1 fruit fly cellular context compared by ENCODE assay signal in the genomic region with DNA sequence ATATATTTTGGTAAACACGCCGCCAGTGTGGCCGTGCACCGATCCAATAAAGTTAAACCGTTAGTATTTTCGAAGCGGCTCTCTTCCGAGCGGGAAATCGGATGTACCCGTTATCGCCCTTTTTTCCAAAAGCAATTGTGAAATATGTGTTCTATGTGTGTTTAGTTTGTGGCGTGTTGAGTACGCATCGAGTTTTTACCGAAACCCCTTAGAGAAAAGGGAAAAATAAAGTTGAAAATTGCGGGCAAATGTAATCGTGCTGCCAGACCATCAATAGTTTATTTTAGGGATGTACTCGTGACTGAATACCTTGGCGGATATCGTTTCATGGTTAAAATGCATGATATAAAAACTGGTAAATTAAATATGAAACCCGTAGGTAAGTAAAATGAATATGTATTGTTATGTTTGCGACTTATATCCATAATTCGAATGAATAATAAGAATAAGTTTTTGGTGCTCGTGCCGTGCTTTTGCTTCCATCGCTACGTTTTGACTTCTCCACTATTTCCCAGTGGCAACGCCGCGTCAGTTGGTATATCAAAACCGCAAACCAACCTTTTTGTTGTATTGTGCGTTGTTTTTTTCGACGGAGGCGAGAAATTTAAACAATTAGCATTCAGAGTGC.
TF ChIP-seq lines count a peak whose summit lies in the region.

Mettl2 (minus strand) TSS at position 51 of the 628 bp plus-strand sequence.
Bgb (plus strand) TSS at position 527 of the 628 bp plus-strand sequence.

TF ChIP-seq in whole organism, embryonic, 481 proteins besides CTCF, POLR2A, EP300 and RAD21 (continued from another document):
- TF ChIP-seq hbn (GFP tag; IDR thresholded peaks at IDR 0.05; lab: Robert Waterston, UW; ENCODE audit: partially characterized antibody), result peak; percentile 62
- TF ChIP-seq CG13775 (GFP tag; optimal IDR thresholded peaks at IDR 0.05; lab: Kevin White, UChicago), result peak; percentile 80
- peak; percentile 67 for TF ChIP-seq Dad (GFP tag; optimal IDR thresholded peaks at IDR 0.05; lab: Kevin White, UChicago)
- peak; percentile 25; the same call in 1 of the 2 replicates for TF ChIP-seq Awh (GFP tag; IDR thresholded peaks at IDR 0.05; lab: Robert Waterston, UW)
- peak; percentile 66 for TF ChIP-seq CG10267 (tag; optimal IDR thresholded peaks at IDR 0.05; lab: Kevin White, UChicago)
- TF ChIP-seq CG2712 (tag; optimal IDR thresholded peaks at IDR 0.05; lab: Kevin White, UChicago), result peak; percentile 77
- peak; percentile 78 for TF ChIP-seq Mrtf (GFP tag; IDR thresholded peaks at IDR 0.05; lab: Robert Waterston, UW)
- peak; percentile 90 for TF ChIP-seq Rfx (GFP tag; IDR thresholded peaks at IDR 0.05; lab: Robert Waterston, UW)
- peak; percentile 73 for TF ChIP-seq Ssrp (tag; optimal IDR thresholded peaks at IDR 0.05; lab: Kevin White, UChicago)
- TF ChIP-seq CG2889 (GFP tag; IDR thresholded peaks at IDR 0.05; lab: Robert Waterston, UW), result peak; percentile 47; the same call in 1 of the 3 replicates
- no peak for TF ChIP-seq CG10431 (GFP tag; optimal IDR thresholded peaks at IDR 0.05; lab: Kevin White, UChicago)
- peak; percentile 87 for TF ChIP-seq Antp (GFP tag; optimal IDR thresholded peaks at IDR 0.05; lab: Kevin White, UChicago)
- TF ChIP-seq Rx (GFP tag; IDR thresholded peaks at IDR 0.05; lab: Robert Waterston, UW), result peak; percentile 69
- peak; percentile 51 for TF ChIP-seq CG12104 (GFP tag; optimal IDR thresholded peaks at IDR 0.05; lab: Kevin White, UChicago)
- TF ChIP-seq CG34224 (GFP tag; IDR thresholded peaks at IDR 0.05; lab: Robert Waterston, UW; ENCODE audit: partially characterized antibody), result peak; percentile 70
- peak; percentile 82 for TF ChIP-seq sob (GFP tag; IDR thresholded peaks at IDR 0.05; lab: Robert Waterston, UW)
- no peak for TF ChIP-seq sd (tag; optimal IDR thresholded peaks at IDR 0.05; lab: Kevin White, UChicago)
- peak; percentile 65 for TF ChIP-seq CG5245 (GFP tag; optimal IDR thresholded peaks at IDR 0.05; lab: Kevin White, UChicago)
